Worm (Caenorhabditis elegans): ENCODE results near the gene F10D7.5.

The F10D7.5 gene

DNA sequence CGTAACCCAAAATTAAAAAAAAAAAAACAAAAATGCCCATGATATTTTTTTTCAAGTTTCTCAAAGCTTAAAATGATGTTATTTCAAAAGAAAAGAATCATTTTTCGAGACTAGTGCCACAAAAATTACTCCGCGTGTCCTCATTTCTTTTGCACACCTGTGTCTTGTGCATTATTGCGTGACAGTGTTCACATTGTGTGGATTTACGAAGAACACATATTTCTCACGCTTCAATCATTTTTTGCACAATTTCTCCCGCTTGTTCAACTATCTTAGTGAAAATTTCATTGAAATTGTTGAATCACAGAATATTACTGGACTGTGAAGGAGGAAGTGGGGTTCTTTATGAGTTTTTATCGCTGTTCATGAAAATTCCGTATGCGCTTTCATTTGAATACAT, 17.4 kb upstream of the F10D7.5 start:
- TF ChIP-seq hlh-15 (tag; optimal IDR thresholded peaks at IDR 0.05) (no peak), pax-1 (tag; optimal IDR thresholded peaks at IDR 0.05) (no peak), pha-4 (tag; optimal IDR thresholded peaks at IDR 0.05) (no peak), ceh-48 (tag; optimal IDR thresholded peaks at IDR 0.05) (no peak), ztf-16 (tag; optimal IDR thresholded peaks at IDR 0.05) (no peak), sox-2 (GFP tag; IDR thresholded peaks at IDR 0.05) (no peak), nfya-1 (tag; optimal IDR thresholded peaks at IDR 0.05) (no peak), C38D4.7 (GFP tag; optimal IDR thresholded peaks at IDR 0.05) (no peak), T23F11.4 (GFP tag; optimal IDR thresholded peaks at IDR 0.05) (no peak), ceh-18 (tag; optimal IDR thresholded peaks at IDR 0.05) (no peak), pha-2 (tag; optimal IDR thresholded peaks at IDR 0.05) (no peak), zip-5 (tag; optimal IDR thresholded peaks at IDR 0.05) (no peak)

DNA sequence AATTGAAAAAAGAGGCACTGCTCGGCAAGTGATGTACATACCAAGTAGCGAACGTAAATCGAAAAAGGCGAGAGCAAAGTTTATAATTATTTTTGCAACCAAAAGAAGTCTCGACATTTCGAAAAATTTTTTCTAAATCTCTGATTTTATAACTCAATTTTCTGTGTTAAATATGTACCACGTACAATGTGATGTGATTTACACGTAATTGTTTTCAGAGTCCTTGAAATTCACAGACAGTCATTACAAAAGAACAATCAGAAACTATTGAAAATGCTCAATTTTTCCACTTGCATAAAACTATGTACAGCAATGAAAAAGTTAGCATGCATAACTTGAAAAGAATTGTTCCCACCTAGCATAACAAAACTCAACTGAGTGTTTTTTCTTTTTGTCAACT, 11.6 kb upstream of the F10D7.5 start:
- TF ChIP-seq odd-2 (tag; optimal IDR thresholded peaks at IDR 0.05) (no peak), nhr-232 (tag; optimal IDR thresholded peaks at IDR 0.05) (no peak), ceh-31 (tag; optimal IDR thresholded peaks at IDR 0.05) (no peak), ahr-1 (tag; optimal IDR thresholded peaks at IDR 0.05) (no peak), pha-4 (tag; optimal IDR thresholded peaks at IDR 0.05) (no peak), unc-55 (GFP tag; optimal IDR thresholded peaks at IDR 0.05) (no peak), gmeb-2 (tag; optimal IDR thresholded peaks at IDR 0.05) (no peak)

DNA sequence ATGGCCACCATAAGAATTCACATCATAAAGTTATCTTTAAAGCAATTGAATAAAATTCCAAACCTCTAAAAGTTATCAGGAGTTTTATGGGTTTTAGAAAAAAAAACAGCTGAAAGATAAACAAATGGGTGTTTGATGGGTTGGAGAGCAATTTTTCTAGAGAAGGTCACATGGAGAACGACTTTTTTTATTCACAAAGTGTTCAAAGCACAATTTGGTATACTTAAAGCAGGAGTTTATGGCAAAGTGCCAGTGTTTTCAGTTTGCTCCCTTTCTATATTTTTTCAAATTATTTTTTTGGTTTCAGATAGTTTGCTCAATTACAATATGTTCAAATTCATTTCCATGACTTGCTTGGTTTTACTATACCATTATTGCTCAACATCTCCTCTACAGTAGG, 9.8 kb upstream of the F10D7.5 start, which contains the start of gene F11C7.6:
TSS of gene F11C7.6 (plus strand) at position 301 of the 400 bp plus-strand sequence.
- TF ChIP-seq pag-3 (tag; optimal IDR thresholded peaks at IDR 0.05; ENCODE audit: borderline replicate concordance): no peak
- no peak for TF ChIP-seq ceh-22 (tag; optimal IDR thresholded peaks at IDR 0.05)
- TF ChIP-seq ceh-48 (tag; optimal IDR thresholded peaks at IDR 0.05): no peak
- no peak for TF ChIP-seq mec-3 (tag; optimal IDR thresholded peaks at IDR 0.05; ENCODE audit: borderline replicate concordance)
- TF ChIP-seq sox-2 (GFP tag; IDR thresholded peaks at IDR 0.05): no peak
- no peak for TF ChIP-seq K09A11.1 (tag; optimal IDR thresholded peaks at IDR 0.05; ENCODE audit: insufficient read depth)

DNA sequence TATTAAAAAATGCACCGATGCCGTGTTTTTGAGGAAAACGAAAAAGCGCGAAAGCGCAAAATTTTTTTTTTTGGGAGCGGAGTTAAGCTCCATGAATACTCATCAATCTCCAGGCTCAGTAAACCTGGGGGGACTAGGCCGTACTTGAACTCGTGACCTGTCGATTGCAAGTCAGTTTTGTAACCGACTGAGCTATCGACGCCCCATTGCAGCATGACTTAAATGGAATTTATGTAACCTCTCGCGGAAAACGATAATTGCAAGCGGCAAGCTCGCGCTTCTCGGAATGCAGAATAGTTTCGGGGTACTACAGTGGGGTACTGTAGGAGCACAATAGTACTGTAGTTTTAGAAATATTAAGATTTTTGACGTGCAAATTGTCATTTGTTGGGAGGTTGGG, 9.0 kb upstream of the F10D7.5 start:
- TF ChIP-seq ceh-6 (GFP tag; optimal IDR thresholded peaks at IDR 0.05) (no peak), pax-1 (tag; optimal IDR thresholded peaks at IDR 0.05) (no peak), fkh-6 (tag; optimal IDR thresholded peaks at IDR 0.05) (no peak), ceh-31 (tag; optimal IDR thresholded peaks at IDR 0.05) (no peak), pros-1 (tag; optimal IDR thresholded peaks at IDR 0.05) (no peak), T23F11.4 (GFP tag; optimal IDR thresholded peaks at IDR 0.05) (no peak), Y22D7AL.16 (tag; optimal IDR thresholded peaks at IDR 0.05) (no peak), ceh-48 (tag; optimal IDR thresholded peaks at IDR 0.05) (no peak), ztf-16 (tag; optimal IDR thresholded peaks at IDR 0.05) (no peak), ceh-19 (GFP tag; optimal IDR thresholded peaks at IDR 0.05) (no peak), unc-42 (tag; optimal IDR thresholded peaks at IDR 0.05) (no peak), che-1 (tag; optimal IDR thresholded peaks at IDR 0.05) (no peak), lin-11 (tag; optimal IDR thresholded peaks at IDR 0.05) (no peak), ttx-3 (tag; optimal IDR thresholded peaks at IDR 0.05) (no peak), syd-9 (tag; optimal IDR thresholded peaks at IDR 0.05) (no peak), pha-2 (tag; optimal IDR thresholded peaks at IDR 0.05) (no peak), nfya-1 (tag; optimal IDR thresholded peaks at IDR 0.05) (no peak)

DNA sequence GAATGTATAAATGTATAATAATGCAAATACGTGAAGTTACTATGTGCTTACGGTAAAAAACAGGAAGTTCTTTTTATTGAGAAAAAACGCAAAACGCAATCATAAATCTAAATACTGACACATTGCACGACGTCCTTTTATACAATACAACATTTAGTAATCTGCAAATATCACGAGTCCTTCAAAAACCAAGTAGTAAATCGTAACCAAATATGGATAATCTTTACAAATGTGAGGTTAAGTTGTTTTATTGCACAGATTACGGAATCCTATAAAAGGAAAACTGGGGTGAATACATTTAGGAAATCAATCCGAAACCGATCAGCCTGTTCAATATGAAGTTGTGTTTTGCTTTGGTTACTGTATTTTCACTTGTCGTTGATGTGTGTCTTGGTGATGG, 6.9 kb upstream of the F10D7.5 start, which contains the start of gene F11C7.7:
TSS of gene F11C7.7 (plus strand) at position 301 of the 400 bp plus-strand sequence.
- TF ChIP-seq pag-3 (tag; optimal IDR thresholded peaks at IDR 0.05; ENCODE audit: borderline replicate concordance) (no peak), ceh-31 (tag; optimal IDR thresholded peaks at IDR 0.05) (no peak), dve-1 (tag; optimal IDR thresholded peaks at IDR 0.05) (no peak), ceh-9 (tag; optimal IDR thresholded peaks at IDR 0.05) (no peak), hlh-15 (tag; optimal IDR thresholded peaks at IDR 0.05) (no peak), unc-86 (tag; optimal IDR thresholded peaks at IDR 0.05) (no peak), lim-6 (tag; optimal IDR thresholded peaks at IDR 0.05) (no peak), pha-4 (tag; optimal IDR thresholded peaks at IDR 0.05) (no peak), fax-1 (tag; optimal IDR thresholded peaks at IDR 0.05) (no peak), F13H6.1 (tag; optimal IDR thresholded peaks at IDR 0.05) (no peak), mec-3 (tag; optimal IDR thresholded peaks at IDR 0.05; ENCODE audit: borderline replicate concordance) (no peak), ttx-3 (tag; optimal IDR thresholded peaks at IDR 0.05) (no peak), dmd-4 (tag; optimal IDR thresholded peaks at IDR 0.05; ENCODE audit: borderline replicate concordance) (no peak)
